Worm (Caenorhabditis elegans) whole organism, L2 larva: ENCODE data around the gene F47B7.5.

Experiments
- C34F6.9 ChIP-seq: fragments of 150-350 bp; optimal IDR thresholded peaks from 2 replicates; lab custom pipeline; 2014; ENCODE audit warnings: missing biosample characterization, missing genetic modification characterization
- F13H6.1 ChIP-seq: sonication (generic microtip); optimal IDR thresholded peaks from 2 replicates; lab custom pipeline; 2016; ENCODE audit warnings: missing genetic modification characterization, missing compliant biosample characterization
- R02D3.7 ChIP-seq: fragments of 150-350 bp; optimal IDR thresholded peaks from 2 replicates; lab custom pipeline; 2014; ENCODE audit warnings: missing biosample characterization, missing genetic modification characterization
- Y55F3AM.14 ChIP-seq: fragments of 200-800 bp; sonication (Bioruptor generic); optimal IDR thresholded peaks from 2 replicates; lab custom pipeline; 2018; ENCODE audit warnings: mild to moderate bottlenecking, missing genetic modification characterization, missing compliant biosample characterization
- ZK546.5 ChIP-seq: sonication (generic microtip); optimal IDR thresholded peaks from 2 replicates; lab custom pipeline; 2017; ENCODE audit warnings: missing biosample characterization, missing genetic modification characterization
- alr-1 ChIP-seq: fragments of 150-350 bp; optimal IDR thresholded peaks from 2 replicates; lab custom pipeline; 2014; ENCODE audit warnings: missing biosample characterization, missing genetic modification characterization
- aly-2 ChIP-seq: fragments of 150-350 bp; optimal IDR thresholded peaks from 2 replicates; lab custom pipeline; 2014; ENCODE audit warnings: missing biosample characterization, missing genetic modification characterization
- ama-1 ChIP-seq: fragments of 150-350 bp; optimal IDR thresholded peaks from 2 replicates; lab custom pipeline; 2018; ENCODE audit warnings: inconsistent platforms
- blmp-1 ChIP-seq: sonication (generic microtip); optimal IDR thresholded peaks from 2 replicates; lab custom pipeline; 2017; ENCODE audit warnings: missing genetic modification characterization, mild to moderate bottlenecking, missing compliant biosample characterization, antibody characterized with exemption, moderate library complexity; ENCODE audit not compliant: insufficient read depth
- ceh-16 ChIP-seq: fragments of 150-350 bp; optimal IDR thresholded peaks from 2 replicates; lab custom pipeline; 2014; ENCODE audit warnings: missing biosample characterization, missing genetic modification characterization
- crh-2 ChIP-seq: sonication (generic microtip); optimal IDR thresholded peaks from 2 replicates; lab custom pipeline; 2017; ENCODE audit warnings: missing biosample characterization, missing genetic modification characterization
- egl-27 ChIP-seq: sonication (generic microtip); optimal IDR thresholded peaks from 3 replicates; lab custom pipeline; 2017; ENCODE audit warnings: missing biosample characterization, missing genetic modification reagents, missing genetic modification characterization
- elt-1 ChIP-seq: fragments of 150-350 bp; optimal IDR thresholded peaks from 2 replicates; lab custom pipeline; 2014; ENCODE audit warnings: missing biosample characterization, missing genetic modification characterization
- elt-3 ChIP-seq: sonication (generic microtip); optimal IDR thresholded peaks from 2 replicates; lab custom pipeline; 2017; ENCODE audit warnings: missing biosample characterization, missing genetic modification characterization
- fos-1 ChIP-seq: fragments of 150-350 bp; optimal IDR thresholded peaks from 2 replicates; lab custom pipeline; 2014; ENCODE audit warnings: missing biosample characterization, missing genetic modification characterization
- gmeb-1 ChIP-seq: fragments of 150-350 bp; optimal IDR thresholded peaks from 2 replicates; lab custom pipeline; 2014; ENCODE audit warnings: missing biosample characterization, missing genetic modification characterization
- lin-13 ChIP-seq: fragments of 150-350 bp; optimal IDR thresholded peaks from 2 replicates; lab custom pipeline; 2014; ENCODE audit warnings: missing biosample characterization, missing genetic modification reagents, missing genetic modification characterization
- lin-39 ChIP-seq: fragments of 150-350 bp; optimal IDR thresholded peaks from 2 replicates; lab custom pipeline; 2014; ENCODE audit warnings: missing biosample characterization, missing genetic modification reagents, missing genetic modification characterization
- lsy-2 ChIP-seq, 2 experiments: fragments of 150-350 bp in 1 of 2; sonication (generic microtip) in 1 of 2; optimal IDR thresholded peaks; 2 replicates each; lab custom pipeline; 2014 to 2017; ENCODE audit warnings: missing biosample characterization in 2 of 2, missing genetic modification characterization in 2 of 2
- mab-5 ChIP-seq: fragments of 150-350 bp; optimal IDR thresholded peaks from 2 replicates; lab custom pipeline; 2014; ENCODE audit warnings: missing biosample characterization, missing genetic modification characterization
- mdl-1 ChIP-seq, 2 experiments: fragments of 150-350 bp in 1 of 2; sonication (generic microtip) in 1 of 2; optimal IDR thresholded peaks; 2 replicates each; lab custom pipeline; 2017; ENCODE audit warnings: missing biosample characterization in 2 of 2, missing genetic modification characterization in 2 of 2
- nhr-10 ChIP-seq: sonication (generic microtip); optimal IDR thresholded peaks from 2 replicates; lab custom pipeline; 2017; ENCODE audit warnings: missing biosample characterization, missing genetic modification characterization
- nhr-11 ChIP-seq: fragments of 150-350 bp; optimal IDR thresholded peaks from 2 replicates; lab custom pipeline; 2014; ENCODE audit warnings: missing biosample characterization, missing genetic modification characterization
- nhr-12 ChIP-seq: fragments of 150-350 bp; optimal IDR thresholded peaks from 2 replicates; lab custom pipeline; 2014; ENCODE audit warnings: missing biosample characterization, missing genetic modification characterization
- nhr-129 ChIP-seq: fragments of 150-350 bp; optimal IDR thresholded peaks from 2 replicates; lab custom pipeline; 2014; ENCODE audit warnings: missing biosample characterization, missing genetic modification characterization
- nhr-21 ChIP-seq: fragments of 150-350 bp; optimal IDR thresholded peaks from 2 replicates; lab custom pipeline; 2014; ENCODE audit warnings: missing biosample characterization, missing genetic modification characterization
- nhr-23 ChIP-seq: fragments of 150-350 bp; optimal IDR thresholded peaks from 2 replicates; lab custom pipeline; 2014; ENCODE audit warnings: missing biosample characterization, missing genetic modification reagents, missing genetic modification characterization
- nhr-237 ChIP-seq: fragments of 150-350 bp; optimal IDR thresholded peaks from 2 replicates; lab custom pipeline; 2014; ENCODE audit warnings: missing biosample characterization, missing genetic modification characterization
- nhr-25 ChIP-seq: fragments of 150-350 bp; sonication (generic microtip); optimal IDR thresholded peaks from 3 replicates; lab custom pipeline; 2014; ENCODE audit warnings: missing biosample characterization, missing genetic modification characterization
- nhr-6 ChIP-seq: fragments of 150-350 bp; optimal IDR thresholded peaks from 2 replicates; lab custom pipeline; 2014; ENCODE audit warnings: missing biosample characterization, missing genetic modification characterization
- nhr-77 ChIP-seq: fragments of 150-350 bp; optimal IDR thresholded peaks from 2 replicates; lab custom pipeline; 2014; ENCODE audit warnings: missing biosample characterization, missing genetic modification characterization
- sem-4 ChIP-seq: fragments of 150-350 bp; optimal IDR thresholded peaks from 2 replicates; lab custom pipeline; 2014; ENCODE audit warnings: missing biosample characterization, missing genetic modification reagents, missing genetic modification characterization
- skn-1 ChIP-seq: sonication (generic microtip); optimal IDR thresholded peaks from 2 replicates; lab custom pipeline; 2017; ENCODE audit warnings: missing biosample characterization, missing genetic modification characterization
- sma-3 ChIP-seq: sonication (generic microtip); optimal IDR thresholded peaks from 2 replicates; lab custom pipeline; 2016; ENCODE audit warnings: missing genetic modification reagents, missing genetic modification characterization, missing compliant biosample characterization
- sma-9 ChIP-seq, 2 experiments: fragments of 150-350 bp in 1 of 2; sonication (generic microtip) in 1 of 2; optimal IDR thresholded peaks; 2 replicates each; lab custom pipeline; 2014 to 2016; ENCODE audit warnings: missing genetic modification characterization in 2 of 2, mild to moderate bottlenecking in 1 of 2, missing biosample characterization in 1 of 2, missing compliant biosample characterization in 1 of 2, missing genetic modification reagents in 1 of 2, moderate library complexity in 1 of 2
- unc-39 ChIP-seq: fragments of 150-350 bp; optimal IDR thresholded peaks from 2 replicates; lab custom pipeline; 2014; ENCODE audit warnings: missing biosample characterization, missing genetic modification characterization
- unc-62 ChIP-seq: fragments of 150-350 bp; optimal IDR thresholded peaks from 2 replicates; lab custom pipeline; 2014; ENCODE audit warnings: missing biosample characterization, missing genetic modification reagents, missing genetic modification characterization
- zag-1 ChIP-seq: fragments of 150-350 bp; optimal IDR thresholded peaks from 2 replicates; lab custom pipeline; 2014; ENCODE audit warnings: missing biosample characterization, missing genetic modification characterization
- ztf-1 ChIP-seq: fragments of 200-800 bp; sonication (Bioruptor generic); conservative IDR thresholded peaks from 2 replicates; pipeline ENCODE4 v1.3.6; 2022; ENCODE audit warnings: missing genetic modification characterization, missing compliant biosample characterization
- ztf-11 ChIP-seq: sonication (generic microtip); optimal IDR thresholded peaks from 2 replicates; lab custom pipeline; 2017; ENCODE audit warnings: missing biosample characterization, missing genetic modification characterization
- ztf-4 ChIP-seq: fragments of 150-350 bp; optimal IDR thresholded peaks from 2 replicates; lab custom pipeline; 2014; ENCODE audit warnings: missing biosample characterization, missing genetic modification characterization

F47B7.5 gene

DNA sequence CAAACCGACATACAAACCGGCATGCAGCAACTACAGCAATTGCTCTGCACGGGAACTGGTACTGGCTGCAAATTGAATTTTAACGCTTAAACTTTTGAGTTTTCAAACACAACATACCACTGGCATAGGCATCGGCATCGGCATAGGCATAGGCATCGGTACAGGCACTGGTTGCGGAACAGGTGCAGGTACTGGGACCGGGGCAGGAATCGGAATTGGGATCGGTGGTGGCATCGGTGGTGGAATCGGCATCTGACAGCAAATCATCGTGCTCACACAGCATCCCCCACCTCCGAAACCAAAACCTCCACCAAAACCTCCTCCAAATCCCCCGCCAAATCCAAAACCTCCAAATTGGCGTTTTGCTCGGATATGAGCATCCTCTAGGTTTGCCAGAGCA lies 25.5 kb upstream of the F47B7.5 start:
- no peak for TF ChIP-seq skn-1 (tag; lab: Kevin White, UChicago)
- no peak for TF ChIP-seq ztf-11 (tag; lab: Kevin White, UChicago)
- no peak for TF ChIP-seq alr-1 (tag; lab: Kevin White, UChicago)
- no peak for TF ChIP-seq sem-4
- no peak for TF ChIP-seq nhr-237 (tag; lab: Kevin White, UChicago)
- TF ChIP-seq ZK546.5 (tag; lab: Kevin White, UChicago), result no peak
- TF ChIP-seq mab-5, result no peak
- no peak for TF ChIP-seq F13H6.1 (tag; lab: Kevin White, UChicago)
- no peak for TF ChIP-seq zag-1 (tag; lab: Kevin White, UChicago)
- no peak for TF ChIP-seq elt-3 (tag; lab: Kevin White, UChicago)
- no peak for TF ChIP-seq nhr-12 (tag; lab: Kevin White, UChicago)
- no peak for TF ChIP-seq elt-1 (tag; lab: Kevin White, UChicago)
- TF ChIP-seq unc-39, result no peak
- TF ChIP-seq ama-1 (lab: Kevin White, UChicago), result no peak
- TF ChIP-seq fos-1, result no peak
- TF ChIP-seq nhr-10 (tag; lab: Kevin White, UChicago), result no peak

- TF ChIP-seq sma-3 (GFP tag; lab: Kevin White, UChicago) (peak; percentile 37), fos-1 (peak; percentile 14), zag-1 (tag; lab: Kevin White, UChicago) (no peak)
Observed at ce11 chrX:3793389-3793788, 24.8 kb upstream of the F47B7.5 start.

ce11 chrX:3792715-3793114 lies 24.1 kb upstream of the F47B7.5 start, which contains the start of gene idpp-5:
TSS of gene idpp-5 (minus strand) at chrX:3792815.
- TF ChIP-seq mab-5 (no peak), Y55F3AM.14 (no peak), nhr-6 (tag; lab: Kevin White, UChicago) (no peak), zag-1 (tag; lab: Kevin White, UChicago) (no peak), lin-39 (tag; lab: Kevin White, UChicago) (no peak), unc-62 (no peak), aly-2 (tag; lab: Kevin White, UChicago) (no peak), ztf-11 (tag; lab: Kevin White, UChicago) (no peak), nhr-10 (tag; lab: Kevin White, UChicago) (no peak), sma-3 (GFP tag; lab: Kevin White, UChicago) (no peak), nhr-12 (tag; lab: Kevin White, UChicago) (no peak), R02D3.7 (no peak), ztf-1 (GFP tag; lab: Robert Waterston, UW) (no peak)

DNA sequence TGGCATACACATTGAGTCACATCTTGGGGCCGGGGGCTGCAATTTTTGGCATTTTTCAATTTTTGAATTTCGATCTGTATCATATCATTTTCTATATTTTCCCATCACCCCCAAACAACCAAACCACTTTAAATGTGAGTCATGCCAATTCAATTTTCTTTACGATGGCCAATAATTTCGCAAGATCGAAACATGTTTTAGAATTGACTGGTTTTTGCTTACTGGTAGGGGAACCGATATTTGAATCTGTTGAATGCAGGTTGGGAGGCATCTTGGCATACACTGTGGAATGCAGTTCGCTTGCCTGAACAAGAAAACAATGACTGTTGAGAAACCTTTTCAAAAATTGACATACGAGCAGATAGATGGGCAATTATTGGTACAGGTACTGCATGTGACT lies 22.5 kb upstream of the F47B7.5 start:
- no peak for TF ChIP-seq nhr-12 (tag; lab: Kevin White, UChicago)
- no peak for TF ChIP-seq lin-13 (GFP tag; lab: Kevin White, UChicago)
- no peak for TF ChIP-seq nhr-77 (tag; lab: Kevin White, UChicago)
- no peak for TF ChIP-seq ztf-4
- TF ChIP-seq elt-3 (tag; lab: Kevin White, UChicago), result no peak
- no peak for TF ChIP-seq Y55F3AM.14
- TF ChIP-seq ztf-1 (GFP tag; lab: Robert Waterston, UW), result no peak
- no peak for TF ChIP-seq nhr-237 (tag; lab: Kevin White, UChicago)
- no peak for TF ChIP-seq ZK546.5 (tag; lab: Kevin White, UChicago)
- TF ChIP-seq sem-4, result no peak
- no peak for TF ChIP-seq elt-1 (tag; lab: Kevin White, UChicago)
- TF ChIP-seq nhr-11 (tag; lab: Kevin White, UChicago), result no peak
- no peak for TF ChIP-seq nhr-6 (tag; lab: Kevin White, UChicago)
- no peak for TF ChIP-seq lin-39 (tag; lab: Kevin White, UChicago)
- no peak for TF ChIP-seq nhr-129
- TF ChIP-seq ceh-16 (tag; lab: Kevin White, UChicago), result no peak
- no peak for TF ChIP-seq ztf-11 (tag; lab: Kevin White, UChicago)
- no peak for TF ChIP-seq zag-1 (tag; lab: Kevin White, UChicago)
- no peak for TF ChIP-seq egl-27 (tag; lab: Kevin White, UChicago)
- TF ChIP-seq crh-2 (tag; lab: Kevin White, UChicago), result no peak

ce11 chrX:3788483-3788882 lies 19.9 kb upstream of the F47B7.5 start:
- no peak for TF ChIP-seq elt-3 (tag; lab: Kevin White, UChicago)
- TF ChIP-seq sem-4, result peak; percentile 43
- TF ChIP-seq ztf-1 (GFP tag; lab: Robert Waterston, UW), result no peak
- TF ChIP-seq unc-39, result no peak
- TF ChIP-seq mdl-1 (tag; optimal IDR thresholded peaks at IDR 0.05; lab: Kevin White, UChicago), result peak in 1 of 2 experiments; percentile 13
- peak; percentile 61 for TF ChIP-seq nhr-6 (tag; lab: Kevin White, UChicago)
- TF ChIP-seq F13H6.1 (tag; lab: Kevin White, UChicago), result peak; percentile 68
- TF ChIP-seq elt-1 (tag; lab: Kevin White, UChicago), result no peak
- peak; percentile 84 for TF ChIP-seq ztf-4
- TF ChIP-seq ceh-16 (tag; lab: Kevin White, UChicago), result peak; percentile 52
- TF ChIP-seq sma-3 (GFP tag; lab: Kevin White, UChicago), result peak; percentile 84
- peak; percentile 29 for TF ChIP-seq C34F6.9
- peak; percentile 32 for TF ChIP-seq fos-1
- TF ChIP-seq lsy-2 (tag; optimal IDR thresholded peaks at IDR 0.05; lab: Kevin White, UChicago), result peak in 1 of 2 experiments; percentile 68
- no peak for TF ChIP-seq blmp-1 (tag; lab: Kevin White, UChicago)
- peak; percentile 5 for TF ChIP-seq gmeb-1 (tag; lab: Kevin White, UChicago)
- no peak for TF ChIP-seq nhr-23 (tag; lab: Kevin White, UChicago)
- no peak for TF ChIP-seq lin-39 (tag; lab: Kevin White, UChicago)
- peak; percentile 93 for TF ChIP-seq nhr-25 (tag; lab: Kevin White, UChicago)
- peak; percentile 78 for TF ChIP-seq sma-9 (GFP tag; optimal IDR thresholded peaks at IDR 0.05; lab: Kevin White, UChicago)
- no peak for TF ChIP-seq sma-9 (tag; optimal IDR thresholded peaks at IDR 0.05; lab: Kevin White, UChicago)
- peak; percentile 67 for TF ChIP-seq nhr-21 (tag; lab: Kevin White, UChicago)
- TF ChIP-seq ama-1 (lab: Kevin White, UChicago), result peak; percentile 92
- TF ChIP-seq ztf-11 (tag; lab: Kevin White, UChicago), result no peak
- TF ChIP-seq crh-2 (tag; lab: Kevin White, UChicago), result peak; percentile 74
- peak; percentile 90 for TF ChIP-seq nhr-129
- TF ChIP-seq skn-1 (tag; lab: Kevin White, UChicago), result no peak
